Worm (Caenorhabditis elegans): Measurements from ENCODE around the gene C48D1.1.

- no peak for TF ChIP-seq klf-2 (GFP tag; conservative IDR thresholded peaks at IDR 0.05)
- TF ChIP-seq flt-1 (GFP tag; IDR thresholded peaks at IDR 0.05), result no peak
- no peak for TF ChIP-seq cog-1 (tag; optimal IDR thresholded peaks at IDR 0.05)
- TF ChIP-seq tab-1 (GFP tag; IDR thresholded peaks at IDR 0.05), result no peak
- no peak for TF ChIP-seq ztf-23 (GFP tag; IDR thresholded peaks at IDR 0.05)
Observed at ce11 chrIV:13220594-13220993, 23.4 kb upstream of the C48D1.1 start.

Measured in whole organism, midembryonic.